Fruit fly (Drosophila melanogaster): ENCODE data around the gene PolG2.

PolG2 gene

DNA sequence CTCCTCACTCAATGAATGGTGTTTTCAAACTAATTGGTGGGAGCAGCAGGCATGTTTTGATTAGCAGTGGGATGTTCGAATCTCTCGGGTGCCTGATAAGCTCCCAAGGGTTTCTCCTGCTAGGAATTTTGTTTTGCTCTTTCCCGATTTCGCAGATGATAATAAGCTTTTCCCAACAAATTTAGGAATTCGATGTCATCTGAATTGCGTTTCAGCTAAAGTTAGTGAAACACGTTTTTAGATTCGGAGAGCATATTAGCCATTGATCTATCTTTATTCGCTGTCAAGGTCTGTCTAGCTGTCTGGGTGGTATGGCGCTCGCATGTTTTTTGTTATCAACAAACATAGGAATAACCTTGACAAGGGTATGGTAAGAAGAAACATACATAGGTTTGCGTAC lies 8.6 kb upstream of the PolG2 start, which contains the start of gene CG33307:
TSS of gene CG33307 (minus strand) at position 13 of the 400 bp plus-strand sequence.
- TF ChIP-seq br (GFP tag; optimal IDR thresholded peaks at IDR 0.05) (no peak), woc (GFP tag; optimal IDR thresholded peaks at IDR 0.05) (no peak), ey (GFP tag; optimal IDR thresholded peaks at IDR 0.05) (no peak), GATAd (GFP tag; optimal IDR thresholded peaks at IDR 0.05) (no peak), jim (GFP tag; optimal IDR thresholded peaks at IDR 0.05) (no peak), sage (GFP tag; optimal IDR thresholded peaks at IDR 0.05) (no peak), lola (GFP tag; optimal IDR thresholded peaks at IDR 0.05) (no peak)

DNA sequence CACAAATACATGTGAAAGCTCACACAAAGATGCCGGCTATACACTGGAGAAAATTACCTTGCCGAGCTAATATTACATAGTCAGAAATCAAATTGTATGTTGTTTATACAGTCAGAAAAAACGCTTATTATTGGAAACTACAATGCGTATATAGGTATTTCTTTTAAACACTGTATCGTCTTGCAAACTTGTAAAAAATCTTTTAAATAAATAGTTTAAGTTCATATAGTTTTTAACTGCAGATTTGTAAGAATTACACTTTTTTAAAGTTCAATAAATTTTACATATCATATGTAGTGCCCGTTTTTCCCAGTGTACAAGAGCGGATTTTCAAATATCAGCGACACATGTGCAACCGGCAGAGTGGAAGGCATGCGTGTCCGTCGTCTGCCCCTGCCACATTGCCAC lies 6.8 kb upstream of the PolG2 start:
- TF ChIP-seq Dfd (GFP tag; optimal IDR thresholded peaks at IDR 0.05) (peak; percentile 10), GATAd (GFP tag; optimal IDR thresholded peaks at IDR 0.05) (no peak), Myc (optimal IDR thresholded peaks at IDR 0.05) (no peak), HLH106 (tag; optimal IDR thresholded peaks at IDR 0.05) (peak; percentile 91), Vsx2 (GFP tag; optimal IDR thresholded peaks at IDR 0.05; ENCODE audit: partially characterized antibody) (no peak), brk (GFP tag; optimal IDR thresholded peaks at IDR 0.05) (peak; percentile 69), Hr83 (GFP tag; optimal IDR thresholded peaks at IDR 0.05; ENCODE audit: poor library complexity, severe bottlenecking) (no peak), dmrt93B (GFP tag; optimal IDR thresholded peaks at IDR 0.05) (peak; percentile 82), jim (GFP tag; optimal IDR thresholded peaks at IDR 0.05) (no peak), CrebA (GFP tag; optimal IDR thresholded peaks at IDR 0.05; ENCODE audit: borderline replicate concordance) (no peak), usp (GFP tag; optimal IDR thresholded peaks at IDR 0.05) (no peak), Sp1 (GFP tag; optimal IDR thresholded peaks at IDR 0.05) (peak; percentile 92), Rel (GFP tag; optimal IDR thresholded peaks at IDR 0.05) (peak; percentile 63), Rel (tag; optimal IDR thresholded peaks at IDR 0.05) (peak; percentile 26), h (GFP tag; optimal IDR thresholded peaks at IDR 0.05) (peak; percentile 91), br (GFP tag; optimal IDR thresholded peaks at IDR 0.05) (peak; percentile 89), dsf (GFP tag; optimal IDR thresholded peaks at IDR 0.05; ENCODE audit: borderline replicate concordance) (peak; percentile 29), Abd-B (GFP tag; optimal IDR thresholded peaks at IDR 0.05) (no peak), tai (GFP tag; optimal IDR thresholded peaks at IDR 0.05) (peak; percentile 74), foxo (GFP tag; optimal IDR thresholded peaks at IDR 0.05) (peak; percentile 15 to 94), dl (GFP tag; optimal IDR thresholded peaks at IDR 0.05; ENCODE audit: insufficient read depth in 1 of 2, partially characterized antibody in 2 of 2) (no peak), Jra (GFP tag; optimal IDR thresholded peaks at IDR 0.05) (peak; percentile 76), woc (GFP tag; optimal IDR thresholded peaks at IDR 0.05) (peak; percentile 65), pan (optimal IDR thresholded peaks at IDR 0.05) (no peak), Hr78 (GFP tag; optimal IDR thresholded peaks at IDR 0.05) (no peak), psq (GFP tag; optimal IDR thresholded peaks at IDR 0.05) (peak; percentile 85), N (GFP tag; optimal IDR thresholded peaks at IDR 0.05) (no peak), lola (GFP tag; optimal IDR thresholded peaks at IDR 0.05) (no peak), Mio (GFP tag; optimal IDR thresholded peaks at IDR 0.05) (peak; percentile 8), sage (GFP tag; optimal IDR thresholded peaks at IDR 0.05) (peak; percentile 80), CG32264 (GFP tag; optimal IDR thresholded peaks at IDR 0.05) (peak; percentile 59), OdsH (GFP tag; optimal IDR thresholded peaks at IDR 0.05) (peak; percentile 91), Dif (GFP tag; optimal IDR thresholded peaks at IDR 0.05; ENCODE audit: partially characterized antibody) (no peak), CG9705 (GFP tag; optimal IDR thresholded peaks at IDR 0.05) (peak; percentile 73), sv (GFP tag; optimal IDR thresholded peaks at IDR 0.05) (peak; percentile 72), rgr (GFP tag; optimal IDR thresholded peaks at IDR 0.05) (peak; percentile 92), Hnf4 (GFP tag; optimal IDR thresholded peaks at IDR 0.05) (peak; percentile 87), ey (GFP tag; optimal IDR thresholded peaks at IDR 0.05) (peak; percentile 92), fru (GFP tag; optimal IDR thresholded peaks at IDR 0.05) (peak; percentile 93)

All from whole organism, wandering third instar larva.